Worm (Caenorhabditis elegans) whole organism, young adult: ENCODE results near the gene seip-1.

Experiments used
- B0019.2 ChIP-seq: fragments of 200-800 bp; sonication (Bioruptor generic); conservative IDR thresholded peaks from 2 replicates; pipeline ENCODE4 v1.3.6; 2022; ENCODE audit warnings: missing genetic modification reagents, missing genetic modification characterization, missing compliant biosample characterization
- B0261.1 ChIP-seq: sonication (generic microtip); optimal IDR thresholded peaks from 2 replicates; lab custom pipeline; 2016; ENCODE audit warnings: mild to moderate bottlenecking, missing genetic modification characterization, moderate library complexity, missing compliant biosample characterization
- D2030.7 ChIP-seq: fragments of 200-800 bp; sonication (Bioruptor generic); IDR thresholded peaks from 2 replicates; pipeline ENCODE4 v1.3.6; 2022; ENCODE audit warnings: missing genetic modification reagents, missing genetic modification characterization, missing compliant biosample characterization
- F22D6.2 ChIP-seq: sonication (generic microtip); optimal IDR thresholded peaks from 2 replicates; lab custom pipeline; 2016; ENCODE audit warnings: mild to moderate bottlenecking, missing genetic modification characterization, missing compliant biosample characterization
- F37B4.10 ChIP-seq: fragments of 200-800 bp; sonication (Bioruptor generic); IDR thresholded peaks from 2 replicates; pipeline ENCODE4 v1.3.6; 2022; ENCODE audit warnings: missing genetic modification characterization, missing compliant biosample characterization
- F39B2.1 ChIP-seq: fragments of 200-800 bp; sonication (Bioruptor generic); IDR thresholded peaks from 2 replicates; pipeline ENCODE4 v1.3.6; 2022; ENCODE audit warnings: missing genetic modification reagents, missing genetic modification characterization, missing compliant biosample characterization
- F52B5.7 ChIP-seq: sonication (generic microtip); optimal IDR thresholded peaks from 2 replicates; lab custom pipeline; 2016; ENCODE audit warnings: mild to moderate bottlenecking, missing genetic modification characterization, missing compliant biosample characterization
- F57C9.4 ChIP-seq: sonication (generic microtip); optimal IDR thresholded peaks from 2 replicates; lab custom pipeline; 2017; ENCODE audit warnings: mild to moderate bottlenecking, missing genetic modification characterization, missing compliant biosample characterization
- K12H6.12 ChIP-seq: fragments of 200-800 bp; sonication (Bioruptor generic); optimal IDR thresholded peaks from 2 replicates; lab custom pipeline; 2018; ENCODE audit warnings: mild to moderate bottlenecking, missing genetic modification characterization, missing compliant biosample characterization
- T07F8.4 ChIP-seq: sonication (generic microtip); optimal IDR thresholded peaks from 2 replicates; lab custom pipeline; 2016; ENCODE audit warnings: mild to moderate bottlenecking, missing genetic modification characterization, moderate library complexity, missing compliant biosample characterization
- Y67H2A.10 ChIP-seq: fragments of 200-800 bp; sonication (Bioruptor generic); conservative IDR thresholded peaks from 2 replicates; pipeline ENCODE4 v1.3.6; 2022; ENCODE audit warnings: missing genetic modification reagents, missing genetic modification characterization, missing compliant biosample characterization
- Y95B8A.8 ChIP-seq: fragments of 200-800 bp; sonication (Bioruptor generic); IDR thresholded peaks from 2 replicates; pipeline ENCODE4 v1.3.6; 2022; ENCODE audit warnings: missing genetic modification reagents, missing genetic modification characterization, missing compliant biosample characterization
- akir-1 ChIP-seq: fragments of 200-800 bp; sonication (Bioruptor generic); optimal IDR thresholded peaks from 2 replicates; lab custom pipeline; 2018; ENCODE audit warnings: mild to moderate bottlenecking, missing genetic modification characterization, moderate library complexity, missing compliant biosample characterization
- attf-5 ChIP-seq: fragments of 200-800 bp; sonication (Bioruptor generic); optimal IDR thresholded peaks from 2 replicates; lab custom pipeline; 2018; ENCODE audit warnings: mild to moderate bottlenecking, missing genetic modification characterization, missing compliant biosample characterization
- bed-2 ChIP-seq: fragments of 200-800 bp; sonication (Bioruptor generic); IDR thresholded peaks from 2 replicates; pipeline ENCODE4 v1.3.6; 2022; ENCODE audit warnings: missing genetic modification reagents, missing genetic modification characterization, missing compliant biosample characterization
- cebp-1 ChIP-seq, 2 experiments: fragments of 200-800 bp in 1 of 2; sonication (Bioruptor generic) in 1 of 2; sonication (generic microtip) in 1 of 2; IDR thresholded peaks in 1 of 2; optimal IDR thresholded peaks in 1 of 2; 2 replicates each; pipeline versions ENCODE4 v1.3.6 to Lab custom; 2017 to 2022; ENCODE audit warnings: missing compliant biosample characterization in 2 of 2, missing genetic modification characterization in 2 of 2, mild to moderate bottlenecking in 1 of 2, missing genetic modification reagents in 1 of 2, moderate library complexity in 1 of 2
- ceh-27 ChIP-seq: fragments of 200-800 bp; sonication (Bioruptor generic); optimal IDR thresholded peaks from 2 replicates; lab custom pipeline; 2018; ENCODE audit warnings: mild to moderate bottlenecking, missing genetic modification characterization, moderate library complexity, missing compliant biosample characterization
- dox-1 ChIP-seq: fragments of 200-800 bp; sonication (Bioruptor generic); IDR thresholded peaks from 2 replicates; pipeline ENCODE4 v1.3.6; 2022; ENCODE audit warnings: missing genetic modification reagents, missing genetic modification characterization, missing compliant biosample characterization
- dpff-1 ChIP-seq: sonication (generic microtip); optimal IDR thresholded peaks from 2 replicates; lab custom pipeline; 2017; ENCODE audit warnings: mild to moderate bottlenecking, missing genetic modification characterization, missing compliant biosample characterization
- dpl-1 ChIP-seq: fragments of 150-350 bp; optimal IDR thresholded peaks from 2 replicates; lab custom pipeline; 2014; ENCODE audit warnings: missing biosample characterization, missing genetic modification reagents, missing genetic modification characterization
- efl-1 ChIP-seq: fragments of 150-350 bp; optimal IDR thresholded peaks from 2 replicates; lab custom pipeline; 2014; ENCODE audit warnings: missing biosample characterization, missing genetic modification reagents, missing genetic modification characterization
- hlh-12 ChIP-seq: sonication (generic microtip); optimal IDR thresholded peaks from 2 replicates; lab custom pipeline; 2016; ENCODE audit warnings: missing genetic modification characterization, missing compliant biosample characterization
- hmg-1.2 ChIP-seq: fragments of 200-800 bp; sonication (Bioruptor generic); IDR thresholded peaks from 2 replicates; pipeline ENCODE4 v1.3.6; 2022; ENCODE audit warnings: missing genetic modification reagents, missing genetic modification characterization, missing compliant biosample characterization
- hmg-20 ChIP-seq: fragments of 200-800 bp; sonication (Bioruptor generic); IDR thresholded peaks from 2 replicates; pipeline ENCODE4 v1.3.6; 2022; ENCODE audit warnings: missing genetic modification reagents, missing genetic modification characterization, missing compliant biosample characterization
- lin-35 ChIP-seq, 3 experiments: fragments of 150-350 bp in 2 of 3; sonication (generic microtip) in 1 of 3; optimal IDR thresholded peaks; 2 replicates each; lab custom pipeline; 2014 to 2018; ENCODE audit warnings: missing biosample characterization in 3 of 3, missing genetic modification characterization in 3 of 3, missing genetic modification reagents in 3 of 3
- lin-54 ChIP-seq: fragments of 200-800 bp; sonication (Bioruptor generic); optimal IDR thresholded peaks from 2 replicates; lab custom pipeline; 2018; ENCODE audit warnings: mild to moderate bottlenecking, missing genetic modification characterization, missing compliant biosample characterization
- lir-1 ChIP-seq: fragments of 200-800 bp; sonication (Bioruptor generic); conservative IDR thresholded peaks from 2 replicates; pipeline ENCODE4 v1.3.6; 2022; ENCODE audit warnings: missing genetic modification reagents, missing genetic modification characterization, missing compliant biosample characterization
- lsy-27 ChIP-seq: sonication (generic microtip); optimal IDR thresholded peaks from 2 replicates; lab custom pipeline; 2017; ENCODE audit warnings: missing genetic modification characterization, mild to moderate bottlenecking, missing compliant biosample characterization, antibody characterized with exemption, missing genotype, borderline replicate concordance; ENCODE audit not compliant: insufficient read depth
- nfyb-1 ChIP-seq: fragments of 200-800 bp; sonication (Bioruptor generic); IDR thresholded peaks from 2 replicates; pipeline ENCODE4 v1.3.6; 2022; ENCODE audit warnings: missing genetic modification reagents, missing genetic modification characterization, missing compliant biosample characterization
- nhr-27 ChIP-seq: fragments of 200-800 bp; sonication (Bioruptor generic); optimal IDR thresholded peaks from 2 replicates; lab custom pipeline; 2018; ENCODE audit warnings: mild to moderate bottlenecking, missing genetic modification characterization, moderate library complexity, missing compliant biosample characterization
- pbrm-1 ChIP-seq: fragments of 200-800 bp; sonication (Bioruptor generic); IDR thresholded peaks from 2 replicates; pipeline ENCODE4 v1.3.6; 2022; ENCODE audit warnings: missing genetic modification reagents, missing genetic modification characterization, missing compliant biosample characterization
- rec-8 ChIP-seq, 2 experiments: sonication (generic microtip); optimal IDR thresholded peaks; 2 replicates each; lab custom pipeline; 2016; ENCODE audit warnings: mild to moderate bottlenecking in 2 of 2, missing genetic modification characterization in 2 of 2, missing genetic modification reagents in 2 of 2, missing genotype in 2 of 2, missing biosample characterization in 1 of 2, missing compliant biosample characterization in 1 of 2, moderate library complexity in 1 of 2
- sea-2 ChIP-seq: fragments of 200-800 bp; sonication (Bioruptor generic); IDR thresholded peaks from 2 replicates; pipeline ENCODE4 v1.3.6; 2022; ENCODE audit warnings: missing genetic modification characterization, missing compliant biosample characterization
- snpc-4 ChIP-seq, 5 experiments: fragments of 150-350 bp in 1 of 5; sonication (generic microtip) in 4 of 5; optimal IDR thresholded peaks; 2 replicates each; lab custom pipeline; 2014 to 2018; ENCODE audit warnings: missing genetic modification characterization in 5 of 5, missing biosample characterization in 3 of 5, antibody characterized with exemption in 2 of 5, mild to moderate bottlenecking in 2 of 5, missing compliant biosample characterization in 2 of 5, missing genotype in 2 of 5, moderate library complexity in 2 of 5, missing genetic modification reagents in 1 of 5
- somi-1 ChIP-seq: fragments of 200-800 bp; sonication (Bioruptor generic); optimal IDR thresholded peaks from 2 replicates; lab custom pipeline; 2018; ENCODE audit warnings: mild to moderate bottlenecking, missing genetic modification characterization, missing compliant biosample characterization
- sptf-2 ChIP-seq: fragments of 200-800 bp; sonication (Bioruptor generic); optimal IDR thresholded peaks from 2 replicates; lab custom pipeline; 2018; ENCODE audit warnings: mild to moderate bottlenecking, missing genetic modification characterization, missing compliant biosample characterization
- zim-3 ChIP-seq: sonication (generic microtip); optimal IDR thresholded peaks from 2 replicates; lab custom pipeline; 2017; ENCODE audit warnings: mild to moderate bottlenecking, missing genetic modification characterization, moderate library complexity, missing compliant biosample characterization
- ztf-18 ChIP-seq: sonication (generic microtip); optimal IDR thresholded peaks from 2 replicates; lab custom pipeline; 2016; ENCODE audit warnings: missing genotype, mild to moderate bottlenecking, missing genetic modification characterization, missing compliant biosample characterization

Gene seip-1

DNA sequence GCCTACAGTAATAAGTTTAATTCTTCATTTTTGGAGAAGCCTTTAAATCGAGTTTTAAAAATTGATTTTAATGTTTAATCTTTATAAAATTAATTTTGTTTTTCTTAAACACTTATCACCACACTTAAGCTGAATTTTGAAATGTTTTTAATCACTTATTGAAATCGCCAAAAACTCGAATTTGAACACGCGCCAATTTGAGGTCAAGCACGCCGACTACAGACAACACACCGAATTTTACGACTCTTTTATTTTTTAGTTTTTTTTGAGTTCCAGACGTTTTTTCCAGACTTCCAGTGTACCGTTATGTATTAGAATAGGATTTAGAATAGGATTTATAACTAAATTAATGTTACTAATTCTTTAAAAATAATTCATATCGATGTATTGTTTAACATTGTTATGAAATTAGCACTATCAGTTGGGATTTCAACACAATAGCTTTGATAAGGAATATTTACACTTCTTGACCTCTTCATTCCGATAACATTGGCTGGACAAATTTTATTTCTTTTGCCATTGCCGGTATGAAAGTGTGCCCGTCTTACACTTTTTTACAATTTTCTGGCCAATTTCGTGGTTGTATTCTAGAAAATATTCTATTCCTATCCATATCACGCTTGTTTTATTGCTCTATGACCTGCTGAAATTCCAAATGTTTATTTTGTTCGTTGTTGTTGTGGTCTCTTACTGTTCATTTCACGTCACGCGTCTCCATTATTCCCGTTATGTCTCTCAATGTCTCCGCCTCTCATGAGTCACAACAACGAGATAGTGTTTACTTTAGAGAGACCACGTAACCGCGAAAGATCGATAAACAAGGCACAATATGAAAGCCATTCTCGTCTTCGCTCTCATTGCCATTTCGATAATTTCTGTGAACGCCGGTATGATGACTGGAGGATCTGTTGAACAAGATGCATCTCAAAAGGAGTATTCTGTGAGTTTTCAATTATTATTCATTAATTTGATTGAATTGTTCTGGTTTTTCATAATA is 9.5 kb downstream of the seip-1 start, which contains the start of gene cpi-2:
TSS of gene cpi-2 (plus strand) at position 788 of the 997 bp plus-strand sequence.
- no peak for TF ChIP-seq dox-1 (GFP tag; lab: Robert Waterston, UW)
- no peak for TF ChIP-seq D2030.7 (GFP tag; lab: Robert Waterston, UW)
- TF ChIP-seq ztf-18 (tag; lab: Kevin White, UChicago): no peak
- no peak for TF ChIP-seq akir-1 (GFP tag; lab: Kevin White, UChicago)
- TF ChIP-seq hlh-12 (tag; lab: Kevin White, UChicago): no peak
- TF ChIP-seq F52B5.7 (tag; lab: Kevin White, UChicago): no peak
- TF ChIP-seq hmg-1.2: peak; percentile 79
- TF ChIP-seq sptf-2 (GFP tag; lab: Kevin White, UChicago): no peak
- TF ChIP-seq pbrm-1: 0 out of 2 replicates have a peak, but pooled peaks have one; percentile 26
- TF ChIP-seq cebp-1 (GFP tag; IDR thresholded peaks at IDR 0.05; lab: Robert Waterston, UW): peak; percentile 7; the same call in 1 of the 2 replicates
- TF ChIP-seq cebp-1 (tag; optimal IDR thresholded peaks at IDR 0.05; lab: Kevin White, UChicago): peak; percentile 53
- TF ChIP-seq Y67H2A.10 (GFP tag; lab: Robert Waterston, UW): no peak
- TF ChIP-seq sea-2 (GFP tag; lab: Robert Waterston, UW): no peak
- TF ChIP-seq attf-5 (GFP tag; lab: Kevin White, UChicago): peak; percentile 26
- TF ChIP-seq snpc-4 (GFP tag; optimal IDR thresholded peaks at IDR 0.05; lab: Kevin White, UChicago): no peak
- peak in 2 of 4 experiments; percentile 8 to 10 for TF ChIP-seq snpc-4 (tag; optimal IDR thresholded peaks at IDR 0.05; lab: Kevin White, UChicago)
- peak; percentile 8 for TF ChIP-seq ceh-27
- no peak for TF ChIP-seq B0019.2
- TF ChIP-seq nhr-27 (tag; lab: Kevin White, UChicago): no peak
- TF ChIP-seq lin-35 (GFP tag; optimal IDR thresholded peaks at IDR 0.05; lab: Kevin White, UChicago): peak in 1 of 3 experiments; percentile 59
- no peak for TF ChIP-seq hmg-20 (GFP tag; lab: Robert Waterston, UW)
- TF ChIP-seq F37B4.10 (GFP tag; lab: Robert Waterston, UW): no peak
- peak; percentile 38; the same call in 1 of the 2 replicates for TF ChIP-seq nfyb-1 (GFP tag; lab: Robert Waterston, UW)
- no peak for TF ChIP-seq B0261.1 (tag; lab: Kevin White, UChicago)
- no peak for TF ChIP-seq F57C9.4 (tag; lab: Kevin White, UChicago)
- no peak for TF ChIP-seq dpff-1 (tag; lab: Kevin White, UChicago)
- TF ChIP-seq K12H6.12 (tag; lab: Kevin White, UChicago): peak; percentile 60
- peak; percentile 44 for TF ChIP-seq efl-1
- TF ChIP-seq lir-1 (GFP tag; lab: Robert Waterston, UW): no peak
- TF ChIP-seq bed-2 (GFP tag; lab: Robert Waterston, UW): no peak
- TF ChIP-seq lin-54 (GFP tag; lab: Kevin White, UChicago): peak; percentile 72
- TF ChIP-seq F39B2.1: no peak
- no peak for TF ChIP-seq somi-1 (GFP tag; lab: Kevin White, UChicago)
- peak; percentile 57 for TF ChIP-seq dpl-1 (GFP tag; lab: Kevin White, UChicago)
- TF ChIP-seq Y95B8A.8 (GFP tag; lab: Robert Waterston, UW): no peak
- TF ChIP-seq T07F8.4 (tag; lab: Kevin White, UChicago): no peak
- no peak for TF ChIP-seq zim-3 (tag; lab: Kevin White, UChicago)
- TF ChIP-seq F22D6.2 (tag; lab: Kevin White, UChicago): no peak
- no peak for TF ChIP-seq lsy-27 (tag; lab: Kevin White, UChicago)
- TF ChIP-seq rec-8 (tag; optimal IDR thresholded peaks at IDR 0.05; lab: Kevin White, UChicago): no peak
